Worm (Caenorhabditis elegans) whole organism, L4/young adult: ENCODE data around the gene lact-5.

Source experiments
- W03F9.2 ChIP-seq: fragments of 150-350 bp; optimal IDR thresholded peaks from 2 replicates; lab custom pipeline; 2014; ENCODE audit warnings: missing biosample characterization, missing genetic modification characterization
- dao-5 ChIP-seq: sonication (generic microtip); optimal IDR thresholded peaks from 2 replicates; lab custom pipeline; 2016; ENCODE audit warnings: missing genotype, missing genetic modification characterization, moderate library complexity, missing compliant biosample characterization
- him-1 ChIP-seq: sonication (generic microtip); optimal IDR thresholded peaks from 2 replicates; lab custom pipeline; 2016; ENCODE audit warnings: missing genotype, missing genetic modification reagents, missing genetic modification characterization, missing compliant biosample characterization

DNA sequence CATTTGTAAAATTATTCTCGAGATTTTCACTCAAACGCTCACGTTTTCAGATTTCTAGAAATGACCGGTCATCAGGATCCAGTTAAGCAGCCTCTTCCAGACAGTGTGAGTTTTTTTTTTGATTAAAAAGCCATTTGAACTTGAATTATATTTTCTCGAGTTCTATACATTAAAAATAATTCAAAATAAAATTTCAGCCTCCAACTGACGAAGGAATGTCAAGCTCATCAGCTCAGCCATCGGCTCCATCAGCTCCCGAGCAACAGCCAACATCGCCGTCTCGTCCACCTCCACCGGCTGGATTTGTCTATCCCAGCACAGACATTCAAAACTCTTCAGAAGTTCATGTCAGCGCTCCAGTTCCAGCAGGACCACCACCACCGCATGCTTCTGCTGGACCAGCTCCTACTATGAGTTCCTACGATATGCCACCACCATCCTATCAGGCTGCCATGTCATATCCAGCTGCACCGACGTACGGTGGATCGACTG lies 36.4 kb upstream of the lact-5 start, which contains the start of gene F11G11.5:
- no peak for TF ChIP-seq him-1 (tag; lab: Kevin White, UChicago)
- TF ChIP-seq dao-5, result no peak
- TF ChIP-seq W03F9.2 (tag; lab: Kevin White, UChicago), result no peak
